Fruit fly (Drosophila melanogaster): ENCODE measurements around the gene Task7.

Task7 gene

dm6 chr3R:9401127-9401603 lies 10.9 kb downstream of the Task7 start, which contains the start of the genes RpL34b and CG8132 (continued):
- TF ChIP-seq so (GFP tag; IDR thresholded peaks at IDR 0.05): peak; percentile 90
- TF ChIP-seq fd64A (GFP tag; optimal IDR thresholded peaks at IDR 0.05): peak; percentile 85
- peak; percentile 87 for TF ChIP-seq CG32767 (GFP tag; IDR thresholded peaks at IDR 0.05)
- peak; percentile 94 for TF ChIP-seq CG12104 (GFP tag; optimal IDR thresholded peaks at IDR 0.05)
- peak; percentile 97 for TF ChIP-seq mam (GFP tag; optimal IDR thresholded peaks at IDR 0.05)
- peak; percentile 73 for TF ChIP-seq CG31365 (tag; optimal IDR thresholded peaks at IDR 0.05)
- TF ChIP-seq CG31441 (GFP tag; IDR thresholded peaks at IDR 0.05): peak; percentile 94
- peak; percentile 91 for TF ChIP-seq zen (tag; optimal IDR thresholded peaks at IDR 0.05)
- peak; percentile 98 for TF ChIP-seq CG30403 (GFP tag; optimal IDR thresholded peaks at IDR 0.05)
- TF ChIP-seq CG5180 (GFP tag; optimal IDR thresholded peaks at IDR 0.05): peak; percentile 83
- TF ChIP-seq CG4424 (GFP tag; optimal IDR thresholded peaks at IDR 0.05): peak; percentile 95
- TF ChIP-seq PHDP (tag; optimal IDR thresholded peaks at IDR 0.05): peak; percentile 96
- TF ChIP-seq Meics (GFP tag; optimal IDR thresholded peaks at IDR 0.05): peak; percentile 96
- TF ChIP-seq twi (tag; optimal IDR thresholded peaks at IDR 0.05): peak; percentile 92
- TF ChIP-seq lbe (GFP tag; optimal IDR thresholded peaks at IDR 0.05): peak; percentile 91
- TF ChIP-seq CG7786 (GFP tag; optimal IDR thresholded peaks at IDR 0.05): peak; percentile 95
- TF ChIP-seq Side (GFP tag; optimal IDR thresholded peaks at IDR 0.05): peak; percentile 95
- TF ChIP-seq CG30431 (GFP tag; optimal IDR thresholded peaks at IDR 0.05): peak; percentile 95
- TF ChIP-seq CG6813 (GFP tag; optimal IDR thresholded peaks at IDR 0.05): peak; percentile 93
- no peak for TF ChIP-seq lov (optimal IDR thresholded peaks at IDR 0.05)
- peak; percentile 94 for TF ChIP-seq lov (GFP tag; IDR thresholded peaks at IDR 0.05)
- peak; percentile 97 for TF ChIP-seq jumu (GFP tag; optimal IDR thresholded peaks at IDR 0.05)
- peak; percentile 50 for TF ChIP-seq dimm (GFP tag; IDR thresholded peaks at IDR 0.05)
- TF ChIP-seq esg (GFP tag; conservative IDR thresholded peaks at IDR 0.05): peak; percentile 87
- peak; percentile 95 for TF ChIP-seq CG8290 (GFP tag; optimal IDR thresholded peaks at IDR 0.05)
- TF ChIP-seq CG8290 (tag; optimal IDR thresholded peaks at IDR 0.05): peak; percentile 92 to 97
- TF ChIP-seq CG13123 (GFP tag; optimal IDR thresholded peaks at IDR 0.05): peak; percentile 100
- TF ChIP-seq CG3407 (GFP tag; optimal IDR thresholded peaks at IDR 0.05): peak; percentile 90
- TF ChIP-seq eyg (GFP tag; optimal IDR thresholded peaks at IDR 0.05): peak; percentile 78
- TF ChIP-seq NK7.1 (GFP tag; optimal IDR thresholded peaks at IDR 0.05): peak; percentile 92
- TF ChIP-seq tap (tag; optimal IDR thresholded peaks at IDR 0.05): peak; percentile 89
- peak; percentile 91 for TF ChIP-seq ERR (GFP tag; optimal IDR thresholded peaks at IDR 0.05)
- TF ChIP-seq Gsc (GFP tag; IDR thresholded peaks at IDR 0.05): peak; percentile 79
- TF ChIP-seq CG10979 (tag; optimal IDR thresholded peaks at IDR 0.05): peak; percentile 89
- TF ChIP-seq mld (GFP tag; IDR thresholded peaks at IDR 0.05; ENCODE audit: partially characterized antibody): no peak
- peak; percentile 97 for TF ChIP-seq maf-S (GFP tag; optimal IDR thresholded peaks at IDR 0.05)
- TF ChIP-seq CG4854 (GFP tag; optimal IDR thresholded peaks at IDR 0.05): peak; percentile 95
- TF ChIP-seq CG8281 (tag; optimal IDR thresholded peaks at IDR 0.05): peak; percentile 83
- peak; percentile 97 for TF ChIP-seq sob (GFP tag; IDR thresholded peaks at IDR 0.05)
- peak; percentile 98 for TF ChIP-seq CG32532 (GFP tag; IDR thresholded peaks at IDR 0.05)
- TF ChIP-seq CG34224 (GFP tag; IDR thresholded peaks at IDR 0.05; ENCODE audit: partially characterized antibody): no peak
- TF ChIP-seq CG17912 (GFP tag; optimal IDR thresholded peaks at IDR 0.05): peak; percentile 98
- peak; percentile 99 for TF ChIP-seq CG10543 (GFP tag; optimal IDR thresholded peaks at IDR 0.05)
- TF ChIP-seq CG1603 (tag; optimal IDR thresholded peaks at IDR 0.05): peak; percentile 95
- peak; percentile 98 for TF ChIP-seq Hmr (GFP tag; optimal IDR thresholded peaks at IDR 0.05)
- peak; percentile 94 for TF ChIP-seq CG10147 (GFP tag; optimal IDR thresholded peaks at IDR 0.05)
- peak; percentile 78 for TF ChIP-seq Jarid2 (GFP tag; optimal IDR thresholded peaks at IDR 0.05)
- TF ChIP-seq CG1647 (GFP tag; optimal IDR thresholded peaks at IDR 0.05): peak; percentile 95
- TF ChIP-seq scrt (GFP tag; optimal IDR thresholded peaks at IDR 0.05): peak; percentile 99
- peak; percentile 85 for TF ChIP-seq Oaz (GFP tag; IDR thresholded peaks at IDR 0.05)
- TF ChIP-seq org-1 (GFP tag; optimal IDR thresholded peaks at IDR 0.05): peak; percentile 88

Data from whole organism, embryonic.